Worm (Caenorhabditis elegans) whole organism, young adult: Measurements from ENCODE around the gene F42G4.6.
"Not testable (repeated sequence)": the region's sequence is repeated elsewhere in the genome, so short reads cannot be mapped to it uniquely, and the experiment has no call there.

ENCODE experiments used
- C06A6.2 ChIP-seq: fragments of 200-800 bp; sonication (Bioruptor generic); conservative IDR thresholded peaks from 2 replicates; pipeline ENCODE4 v1.3.6; 2022; ENCODE audit warnings: missing genetic modification characterization, missing compliant biosample characterization
- pha-4 ChIP-seq: fragments of 150-350 bp; sonication (generic microtip); optimal IDR thresholded peaks from 2 replicates; lab custom pipeline; 2014; ENCODE audit warnings: missing biosample characterization, missing genetic modification reagents, missing genetic modification characterization
- unc-62 ChIP-seq: fragments of 150-350 bp; optimal IDR thresholded peaks from 2 replicates; lab custom pipeline; 2014; ENCODE audit warnings: missing biosample characterization, missing genetic modification reagents, missing genetic modification characterization

ce11 chrII:13047106-13047505, 32.1 kb upstream of the F42G4.6 start, which contains the start of gene F42G4.7:
- TF ChIP-seq unc-62 (GFP tag; lab: Kevin White, UChicago); pha-4 (tag; lab: Kevin White, UChicago); C06A6.2: not testable (repeated sequence)
